Fruit fly (Drosophila melanogaster): ENCODE measurements around the gene CG31909.
A peak's percentile ranks its signal among the peaks of the same experiment; 100 is the strongest.

Gene CG31909

dm6 chr2L:7258105-7258504, 793 bp downstream of the CG31909 start (continued):
- TF ChIP-seq CG34224 (GFP tag; IDR thresholded peaks at IDR 0.05; ENCODE audit: partially characterized antibody), result no peak
- TF ChIP-seq CG42726 (GFP tag; IDR thresholded peaks at IDR 0.05; ENCODE audit: partially characterized antibody), result peak; percentile 58; the same call in 1 of the 2 replicates
- TF ChIP-seq TFAM (GFP tag; optimal IDR thresholded peaks at IDR 0.05), result no peak
- TF ChIP-seq caup (GFP tag; optimal IDR thresholded peaks at IDR 0.05; ENCODE audit: severe bottlenecking), result peak; percentile 53
- peak; percentile 13 for TF ChIP-seq disco-r (GFP tag; optimal IDR thresholded peaks at IDR 0.05)
- TF ChIP-seq exex (tag; optimal IDR thresholded peaks at IDR 0.05), result no peak
- TF ChIP-seq fd3F (GFP tag; optimal IDR thresholded peaks at IDR 0.05), result peak; percentile 29
- peak; percentile 10 for TF ChIP-seq Six4 (GFP tag; optimal IDR thresholded peaks at IDR 0.05)
- TF ChIP-seq NC2α (GFP tag; optimal IDR thresholded peaks at IDR 0.05), result no peak
- peak; percentile 8; the same call in 1 of the 2 replicates for TF ChIP-seq CG16779 (GFP tag; IDR thresholded peaks at IDR 0.05)
- TF ChIP-seq ATbp (GFP tag; optimal IDR thresholded peaks at IDR 0.05), result peak; percentile 13
- peak; percentile 29 for TF ChIP-seq shn (GFP tag; optimal IDR thresholded peaks at IDR 0.05)
- TF ChIP-seq mam (GFP tag; optimal IDR thresholded peaks at IDR 0.05), result peak; percentile 55
- peak; percentile 58 for TF ChIP-seq amos (GFP tag; IDR thresholded peaks at IDR 0.05; ENCODE audit: partially characterized antibody)
- TF ChIP-seq CG9876 (GFP tag; optimal IDR thresholded peaks at IDR 0.05), result peak; percentile 63
- peak; percentile 99 for TF ChIP-seq CTCF (GFP tag; optimal IDR thresholded peaks at IDR 0.05)
- peak; percentile 48 for TF ChIP-seq pita (GFP tag; optimal IDR thresholded peaks at IDR 0.05)
- TF ChIP-seq Poxn (GFP tag; IDR thresholded peaks at IDR 0.05), result no peak
- TF ChIP-seq gfzf (GFP tag; optimal IDR thresholded peaks at IDR 0.05), result peak; percentile 1
- TF ChIP-seq lilli (GFP tag; optimal IDR thresholded peaks at IDR 0.05), result peak; percentile 35
- TF ChIP-seq CG10267 (tag; optimal IDR thresholded peaks at IDR 0.05), result peak; percentile 44
- TF ChIP-seq Nf-YB (GFP tag; optimal IDR thresholded peaks at IDR 0.05), result no peak
- TF ChIP-seq Med (GFP tag), result peak; percentile 93
- no peak for TF ChIP-seq tx (GFP tag; optimal IDR thresholded peaks at IDR 0.05)
- peak; percentile 86 for TF ChIP-seq E2f2 (GFP tag; IDR thresholded peaks at IDR 0.05)
- peak; percentile 62 to 66 for TF ChIP-seq dpn (GFP tag; optimal IDR thresholded peaks at IDR 0.05)
- peak; percentile 39 for TF ChIP-seq D19A (tag; optimal IDR thresholded peaks at IDR 0.05)
- TF ChIP-seq Oaz (GFP tag; IDR thresholded peaks at IDR 0.05), result peak; percentile 11; the same call in 1 of the 2 replicates
- TF ChIP-seq CG11504 (tag; optimal IDR thresholded peaks at IDR 0.05), result peak; percentile 67
- TF ChIP-seq Dll (GFP tag; IDR thresholded peaks at IDR 0.05; ENCODE audit: partially characterized antibody), result no peak
- TF ChIP-seq CG16863 (GFP tag; optimal IDR thresholded peaks at IDR 0.05), result peak; percentile 12
- TF ChIP-seq CG17612 (GFP tag; IDR thresholded peaks at IDR 0.05), result no peak
- no peak for TF ChIP-seq vfl (GFP tag; optimal IDR thresholded peaks at IDR 0.05)
- no peak for TF ChIP-seq CG10274 (GFP tag; optimal IDR thresholded peaks at IDR 0.05)
- TF ChIP-seq stc (GFP tag; IDR thresholded peaks at IDR 0.05), result no peak
- peak; percentile 48 for TF ChIP-seq nmo (GFP tag; optimal IDR thresholded peaks at IDR 0.05)
- no peak for TF ChIP-seq CG34376 (GFP tag; optimal IDR thresholded peaks at IDR 0.05)
- peak; percentile 5 for TF ChIP-seq pzg (GFP tag; optimal IDR thresholded peaks at IDR 0.05)
- no peak for TF ChIP-seq Hand (GFP tag; optimal IDR thresholded peaks at IDR 0.05)
- TF ChIP-seq Adf1 (GFP tag; IDR thresholded peaks at IDR 0.05), result 0 out of 2 replicates have a peak, but pooled peaks have one; percentile 8
- peak; percentile 59 for TF ChIP-seq Antp (GFP tag; optimal IDR thresholded peaks at IDR 0.05)
- TF ChIP-seq CG32772 (GFP tag; IDR thresholded peaks at IDR 0.05), result peak; percentile 42; the same call in 1 of the 2 replicates
- peak; percentile 61 for TF ChIP-seq Lhr (GFP tag; optimal IDR thresholded peaks at IDR 0.05)
- peak; percentile 10 for TF ChIP-seq CG12942 (GFP tag; optimal IDR thresholded peaks at IDR 0.05)
- TF ChIP-seq yki (optimal IDR thresholded peaks at IDR 0.05), result no peak
- TF ChIP-seq Nf-YC (tag; optimal IDR thresholded peaks at IDR 0.05), result peak; percentile 27
- TF ChIP-seq CG6854 (GFP tag; optimal IDR thresholded peaks at IDR 0.05), result no peak
- peak; percentile 9 for TF ChIP-seq CG3163 (GFP tag; optimal IDR thresholded peaks at IDR 0.05)
- peak; percentile 13 for TF ChIP-seq Dek (tag; optimal IDR thresholded peaks at IDR 0.05)
- peak; percentile 20 for TF ChIP-seq twi (tag; optimal IDR thresholded peaks at IDR 0.05)
- TF ChIP-seq vvl (GFP tag; IDR thresholded peaks at IDR 0.05), result peak; percentile 70
